Worm (Caenorhabditis elegans): ENCODE data around the gene wee-1.3.

Gene wee-1.3

ce11 chrII:9713083-9713482 lies 3.2 kb downstream of the wee-1.3 start (continued):
- TF ChIP-seq nhr-41 (GFP tag; IDR thresholded peaks at IDR 0.05) = no peak
- TF ChIP-seq php-3 (GFP tag; IDR thresholded peaks at IDR 0.05) = no peak
- TF ChIP-seq D1046.2 (GFP tag; IDR thresholded peaks at IDR 0.05) = no peak
- TF ChIP-seq F26F4.8 (GFP tag; conservative IDR thresholded peaks at IDR 0.05) = no peak
- TF ChIP-seq saeg-2 (GFP tag; IDR thresholded peaks at IDR 0.05) = no peak
- no peak for TF ChIP-seq ceh-20 (GFP tag; IDR thresholded peaks at IDR 0.05)
- no peak for TF ChIP-seq set-16 (GFP tag; IDR thresholded peaks at IDR 0.05)
- TF ChIP-seq nhr-102 (tag; optimal IDR thresholded peaks at IDR 0.05) = no peak
- no peak for TF ChIP-seq ZK337.2 (GFP tag; IDR thresholded peaks at IDR 0.05)
- TF ChIP-seq aly-2 (tag; optimal IDR thresholded peaks at IDR 0.05) = no peak
- TF ChIP-seq daf-16 (GFP tag; optimal IDR thresholded peaks at IDR 0.05) = peak in 1 of 2 experiments; percentile 29
- TF ChIP-seq daf-16 (tag; optimal IDR thresholded peaks at IDR 0.05) = no peak
- TF ChIP-seq madf-9 (GFP tag; conservative IDR thresholded peaks at IDR 0.05) = no peak
- TF ChIP-seq Y75B8A.6 (GFP tag; IDR thresholded peaks at IDR 0.05) = no peak
- no peak for TF ChIP-seq lin-29 (GFP tag; IDR thresholded peaks at IDR 0.05)
- no peak for TF ChIP-seq lin-1 (GFP tag; IDR thresholded peaks at IDR 0.05)
- no peak for TF ChIP-seq fkh-10 (GFP tag; optimal IDR thresholded peaks at IDR 0.05)
- no peak for TF ChIP-seq nhr-25 (tag; optimal IDR thresholded peaks at IDR 0.05; ENCODE audit: borderline replicate concordance, insufficient read depth)
- no peak for TF ChIP-seq daf-19 (GFP tag; conservative IDR thresholded peaks at IDR 0.05)
- peak; percentile 59 for TF ChIP-seq lin-38 (GFP tag; IDR thresholded peaks at IDR 0.05)
- no peak for TF ChIP-seq attf-4 (tag; optimal IDR thresholded peaks at IDR 0.05)
- TF ChIP-seq madf-5 (GFP tag; IDR thresholded peaks at IDR 0.05) = no peak
- no peak for TF ChIP-seq nhr-111 (GFP tag; optimal IDR thresholded peaks at IDR 0.05)
- TF ChIP-seq pqm-1 (tag; optimal IDR thresholded peaks at IDR 0.05) = no peak
- TF ChIP-seq mep-1 (tag; optimal IDR thresholded peaks at IDR 0.05) = peak; percentile 32
- no peak for TF ChIP-seq skn-1 (tag; optimal IDR thresholded peaks at IDR 0.05)
- TF ChIP-seq nhr-11 (tag; optimal IDR thresholded peaks at IDR 0.05) = no peak
- TF ChIP-seq egl-27 (tag; optimal IDR thresholded peaks at IDR 0.05) = no peak
- TF ChIP-seq pha-4 (GFP tag; IDR thresholded peaks at IDR 0.05) = peak; percentile 58; the same call in 1 of the 2 replicates
- TF ChIP-seq pha-4 (tag; optimal IDR thresholded peaks at IDR 0.05) = no peak
- TF ChIP-seq duxl-1 (tag; optimal IDR thresholded peaks at IDR 0.05; ENCODE audit: poor library complexity) = no peak
- TF ChIP-seq daf-8 (GFP tag; IDR thresholded peaks at IDR 0.05) = no peak
- peak; percentile 75 for TF ChIP-seq vab-7 (GFP tag; IDR thresholded peaks at IDR 0.05)
- TF ChIP-seq unc-62 (GFP tag; optimal IDR thresholded peaks at IDR 0.05 in 1 of 2) = no peak
- TF ChIP-seq unc-62 (tag; optimal IDR thresholded peaks at IDR 0.05) = no peak
- no peak for TF ChIP-seq dmd-8 (GFP tag; IDR thresholded peaks at IDR 0.05)
- TF ChIP-seq dpl-1 (GFP tag; optimal IDR thresholded peaks at IDR 0.05) = peak; percentile 10
- no peak for TF ChIP-seq fos-1 (tag; optimal IDR thresholded peaks at IDR 0.05)
- no peak for TF ChIP-seq mxl-3 (GFP tag; optimal IDR thresholded peaks at IDR 0.05)
- no peak for TF ChIP-seq mdl-1 (tag; optimal IDR thresholded peaks at IDR 0.05)
- TF ChIP-seq ceh-82 (tag; optimal IDR thresholded peaks at IDR 0.05) = no peak
- no peak for TF ChIP-seq ZK546.5 (tag; optimal IDR thresholded peaks at IDR 0.05)
- no peak for TF ChIP-seq zfp-2 (tag; optimal IDR thresholded peaks at IDR 0.05)
- no peak for TF ChIP-seq F44E2.7 (GFP tag; IDR thresholded peaks at IDR 0.05)
- TF ChIP-seq Y5F2A.4 (GFP tag; optimal IDR thresholded peaks at IDR 0.05) = no peak
- TF ChIP-seq spr-1 (tag; optimal IDR thresholded peaks at IDR 0.05) = no peak
- TF ChIP-seq lir-3 (tag; optimal IDR thresholded peaks at IDR 0.05) = no peak
- TF ChIP-seq ceh-62 (tag; optimal IDR thresholded peaks at IDR 0.05) = no peak
- TF ChIP-seq ama-1 (optimal IDR thresholded peaks at IDR 0.05) = no peak
- no peak for TF ChIP-seq rbr-2 (tag; optimal IDR thresholded peaks at IDR 0.05)
- peak; percentile 27; the same call in 1 of the 2 replicates for TF ChIP-seq dmd-6 (GFP tag; IDR thresholded peaks at IDR 0.05)
- no peak for TF ChIP-seq nhr-77 (tag; optimal IDR thresholded peaks at IDR 0.05)
- no peak for TF ChIP-seq lin-15B (tag; optimal IDR thresholded peaks at IDR 0.05)
- TF ChIP-seq R02D3.7 (tag; optimal IDR thresholded peaks at IDR 0.05) = no peak

Measured in whole organism, L4 larva.